Worm (Caenorhabditis elegans): ENCODE data around the gene F36H12.9.
"Not testable (repeated sequence)": the region's sequence is repeated elsewhere in the genome, so short reads cannot be mapped to it uniquely, and the experiment has no call there.

Gene F36H12.9

DNA sequence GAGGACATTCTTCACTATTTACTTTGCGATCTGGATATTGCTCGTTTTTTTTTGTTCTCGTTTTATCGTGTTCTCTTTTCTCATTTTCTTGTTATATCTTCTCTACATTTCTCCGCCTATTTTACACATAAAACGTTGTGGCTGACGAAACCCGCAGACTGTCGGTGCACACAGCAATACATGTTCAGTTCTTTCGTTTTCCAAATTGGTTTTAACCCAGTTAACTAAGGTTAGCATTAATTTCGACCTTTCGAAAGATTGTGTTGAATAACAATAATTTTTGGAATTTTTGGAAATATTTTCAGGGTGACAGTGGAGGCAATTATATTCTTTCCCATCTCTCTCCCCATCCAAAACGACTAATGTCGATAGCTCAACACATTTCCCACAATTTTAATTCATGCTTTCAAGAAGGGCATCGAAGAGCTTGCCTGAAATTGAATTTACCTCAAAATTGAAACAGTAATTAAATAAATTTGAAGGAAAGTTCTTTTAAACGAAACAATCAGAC is 7.9 kb downstream of the F36H12.9 start:
- TF ChIP-seq Y105C5A.15 (GFP tag; IDR thresholded peaks at IDR 0.05) (0 out of 2 replicates have a peak, but pooled peaks have one; percentile 25), lin-38 (GFP tag; IDR thresholded peaks at IDR 0.05) (peak; percentile 60), T26A8.4 (GFP tag; IDR thresholded peaks at IDR 0.05) (peak; percentile 77), aha-1 (tag) (peak; percentile 57), snpc-1.2 (GFP tag; IDR thresholded peaks at IDR 0.05) (peak; percentile 97), mdt-29 (GFP tag; IDR thresholded peaks at IDR 0.05) (peak; percentile 72), Y48G9A.11 (GFP tag; IDR thresholded peaks at IDR 0.05) (peak; percentile 30; the same call in 1 of the 2 replicates), ama-1 (optimal IDR thresholded peaks at IDR 0.05) (peak; percentile 32), unc-62 (GFP tag; optimal IDR thresholded peaks at IDR 0.05 in 1 of 2) (peak in 1 of 2 experiments; percentile 31), F44E2.7 (GFP tag; IDR thresholded peaks at IDR 0.05) (0 out of 2 replicates have a peak, but pooled peaks have one; percentile 30), F49E8.2 (tag; optimal IDR thresholded peaks at IDR 0.05; ENCODE audit: borderline replicate concordance) (peak; percentile 56), ceh-44 (GFP tag; IDR thresholded peaks at IDR 0.05) (0 out of 2 replicates have a peak, but pooled peaks have one; percentile 35), arid-1 (GFP tag; conservative IDR thresholded peaks at IDR 0.05) (0 out of 2 replicates have a peak, but pooled peaks have one; percentile 28)
- not testable (repeated sequence) for TF ChIP-seq unc-62 (tag; optimal IDR thresholded peaks at IDR 0.05)

DNA sequence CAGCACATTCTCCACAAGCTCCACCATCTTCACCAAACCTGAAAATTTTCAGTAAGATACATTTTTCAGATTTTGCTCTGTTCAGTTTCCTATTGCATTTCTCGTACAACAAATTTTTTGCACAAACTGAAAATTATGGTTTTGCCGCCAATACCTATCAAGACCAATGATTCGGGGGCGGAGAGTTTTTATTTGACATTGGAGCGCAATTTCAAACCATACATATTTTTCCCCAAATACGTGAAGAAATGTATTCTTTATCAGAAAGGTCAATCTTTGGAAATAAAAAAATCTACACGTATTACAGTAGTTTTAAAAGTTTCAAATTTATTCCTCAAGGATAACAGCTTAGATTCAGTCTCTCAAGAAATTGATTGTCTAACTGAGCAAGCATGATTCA is 9.6 kb downstream of the F36H12.9 start, which contains the start of gene F36H12.5:
F36H12.5 (plus strand) TSS at position 301 of the 400 bp plus-strand sequence.
- TF ChIP-seq Y48G9A.11 (GFP tag; IDR thresholded peaks at IDR 0.05), result no peak
- no peak for TF ChIP-seq ceh-28 (tag; optimal IDR thresholded peaks at IDR 0.05)
- TF ChIP-seq nhr-42 (GFP tag; IDR thresholded peaks at IDR 0.05), result no peak
- TF ChIP-seq lin-38 (GFP tag; IDR thresholded peaks at IDR 0.05), result no peak
- TF ChIP-seq hlh-11 (tag; optimal IDR thresholded peaks at IDR 0.05), result no peak
- no peak for TF ChIP-seq ceh-62 (tag; optimal IDR thresholded peaks at IDR 0.05)
- TF ChIP-seq vab-7 (GFP tag; IDR thresholded peaks at IDR 0.05), result no peak
- TF ChIP-seq unc-39 (tag; optimal IDR thresholded peaks at IDR 0.05), result no peak
- no peak for TF ChIP-seq mep-1 (tag; optimal IDR thresholded peaks at IDR 0.05)
- no peak for TF ChIP-seq Y105C5A.15 (GFP tag; IDR thresholded peaks at IDR 0.05)
- no peak for TF ChIP-seq F49E8.2 (tag; optimal IDR thresholded peaks at IDR 0.05; ENCODE audit: borderline replicate concordance)
- no peak for TF ChIP-seq mdl-1 (tag; optimal IDR thresholded peaks at IDR 0.05)
- TF ChIP-seq zag-1 (tag; optimal IDR thresholded peaks at IDR 0.05), result no peak

DNA sequence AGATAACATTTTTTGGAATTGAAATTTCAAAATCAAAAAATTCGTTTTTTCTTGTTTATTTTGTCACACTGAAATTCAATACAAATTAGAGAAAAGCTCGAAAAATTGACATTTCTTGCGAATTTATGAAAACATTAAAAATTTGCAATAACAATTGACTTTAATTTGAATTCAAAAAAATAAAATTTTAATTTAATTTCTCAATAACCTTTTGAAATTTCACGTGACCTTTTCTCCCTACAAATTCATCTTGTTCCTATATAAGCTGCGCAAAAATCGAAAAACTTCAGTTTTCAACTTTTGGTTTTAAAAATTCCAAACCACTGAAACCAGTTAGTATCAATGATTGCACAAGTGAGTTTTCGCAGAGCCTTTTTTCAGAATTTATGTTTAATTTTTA is 12.0 kb downstream of the F36H12.9 start, which contains the start of gene F36H12.4:
F36H12.4 (plus strand) TSS at position 301 of the 400 bp plus-strand sequence.
- no peak for TF ChIP-seq lir-3 (tag; optimal IDR thresholded peaks at IDR 0.05)
- no peak for TF ChIP-seq Y75B8A.6 (GFP tag; IDR thresholded peaks at IDR 0.05)
- TF ChIP-seq ctbp-1 (GFP tag; IDR thresholded peaks at IDR 0.05), result no peak
- TF ChIP-seq spr-3 (GFP tag; optimal IDR thresholded peaks at IDR 0.05), result no peak
- TF ChIP-seq R02D3.7 (tag; optimal IDR thresholded peaks at IDR 0.05), result no peak
- TF ChIP-seq pqm-1 (tag; optimal IDR thresholded peaks at IDR 0.05), result no peak
- no peak for TF ChIP-seq ceh-32 (tag; optimal IDR thresholded peaks at IDR 0.05; ENCODE audit: poor library complexity)
- no peak for TF ChIP-seq ztf-7 (tag; optimal IDR thresholded peaks at IDR 0.05)
- TF ChIP-seq lsy-2 (tag; optimal IDR thresholded peaks at IDR 0.05), result no peak
- no peak for TF ChIP-seq dmd-6 (GFP tag; IDR thresholded peaks at IDR 0.05)
- no peak for TF ChIP-seq nhr-10 (tag; optimal IDR thresholded peaks at IDR 0.05)
- no peak for TF ChIP-seq dpl-1 (GFP tag; optimal IDR thresholded peaks at IDR 0.05)
- no peak for TF ChIP-seq duxl-1 (tag; optimal IDR thresholded peaks at IDR 0.05; ENCODE audit: poor library complexity)
- TF ChIP-seq snpc-1.2 (GFP tag; IDR thresholded peaks at IDR 0.05), result no peak
- no peak for TF ChIP-seq sdz-12 (GFP tag; optimal IDR thresholded peaks at IDR 0.05)
- no peak for TF ChIP-seq jun-1 (tag; optimal IDR thresholded peaks at IDR 0.05)
- TF ChIP-seq zfp-3 (GFP tag; conservative IDR thresholded peaks at IDR 0.05), result no peak
- TF ChIP-seq D1046.2 (GFP tag; IDR thresholded peaks at IDR 0.05), result no peak
- TF ChIP-seq ceh-28 (tag; optimal IDR thresholded peaks at IDR 0.05), result no peak

All from whole organism, L4 larva.